Fruit fly (Drosophila melanogaster) whole organism, embryonic: ENCODE data around the gene Tm1.
A peak's percentile ranks its signal among the peaks of the same experiment; 100 is the strongest.

Experiments used
- Asciz ChIP-seq: fragments of 200-800 bp; sonication (Bioruptor generic); optimal IDR thresholded peaks from 2 replicates; lab custom pipeline; 2017; ENCODE audit warnings: missing biosample characterization, mild to moderate bottlenecking, missing genetic modification characterization, missing genetic modification reagents
- CG1233 ChIP-seq: fragments of 200-800 bp; sonication (Bioruptor generic); optimal IDR thresholded peaks from 4 replicates; lab custom pipeline; 2018; ENCODE audit warnings: missing biosample characterization, mild to moderate bottlenecking, missing genetic modification characterization
- CG12744 ChIP-seq: fragments of 200-800 bp; sonication (Bioruptor generic); optimal IDR thresholded peaks from 2 replicates; lab custom pipeline; 2016; ENCODE audit warnings: missing biosample characterization, missing genetic modification characterization
- CG12769 ChIP-seq: fragments of 200-800 bp; sonication (Bioruptor generic); optimal IDR thresholded peaks from 2 replicates; lab custom pipeline; 2019; ENCODE audit warnings: missing biosample characterization, mild to moderate bottlenecking, missing genetic modification characterization, moderate library complexity
- CG17912 ChIP-seq: fragments of 200-800 bp; sonication (Bioruptor generic); optimal IDR thresholded peaks from 2 replicates; lab custom pipeline; 2018; ENCODE audit warnings: missing biosample characterization, mild to moderate bottlenecking, missing genetic modification characterization
- CG1832 ChIP-seq: fragments of 200-800 bp; sonication (Bioruptor generic); optimal IDR thresholded peaks from 2 replicates; lab custom pipeline; 2017; ENCODE audit warnings: missing biosample characterization, mild to moderate bottlenecking, missing genetic modification characterization, inconsistent platforms
- CG31224 ChIP-seq: fragments of 200-800 bp; sonication (Bioruptor generic); IDR thresholded peaks from 2 replicates; pipeline ENCODE4 v1.3.6; 2022; ENCODE audit warnings: missing biosample characterization, missing genetic modification characterization
- CG6765 ChIP-seq: fragments of 200-800 bp; sonication (Bioruptor generic); optimal IDR thresholded peaks from 3 replicates; lab custom pipeline; 2017; ENCODE audit warnings: missing biosample characterization, mild to moderate bottlenecking, missing genetic modification characterization
- CG6791 ChIP-seq: fragments of 200-800 bp; sonication (Bioruptor generic); IDR thresholded peaks from 3 replicates; pipeline ENCODE4 v1.3.6; 2022; ENCODE audit warnings: missing biosample characterization, missing genetic modification characterization; ENCODE audit not compliant: partially characterized antibody
- CG9437 ChIP-seq: fragments of 200-800 bp; sonication (Bioruptor generic); optimal IDR thresholded peaks from 2 replicates; lab custom pipeline; 2018; ENCODE audit warnings: missing biosample characterization, mild to moderate bottlenecking, missing genetic modification characterization
- D19B ChIP-seq: fragments of 200-800 bp; sonication (Bioruptor generic); optimal IDR thresholded peaks from 2 replicates; lab custom pipeline; 2017; ENCODE audit warnings: missing biosample characterization, mild to moderate bottlenecking, missing genetic modification characterization
- Fer1 ChIP-seq: fragments of 200-800 bp; sonication (Bioruptor generic); optimal IDR thresholded peaks from 2 replicates; lab custom pipeline; 2017; ENCODE audit warnings: missing biosample characterization, mild to moderate bottlenecking, missing genetic modification characterization
- GATAe ChIP-seq: fragments of 200-800 bp; sonication (Bioruptor generic); conservative IDR thresholded peaks from 2 replicates; pipeline ENCODE4 v1.3.6; 2022; ENCODE audit warnings: missing biosample characterization, missing genetic modification characterization
- HmgD ChIP-seq: fragments of 200-800 bp; sonication (Bioruptor generic); optimal IDR thresholded peaks from 3 replicates; lab custom pipeline; 2016; ENCODE audit warnings: missing biosample characterization, missing genetic modification characterization
- Med ChIP-seq: fragments of 200-800 bp; sonication (Bioruptor generic); peaks from one replicate; lab custom pipeline; 2016; ENCODE audit warnings: missing biosample characterization, missing genetic modification characterization, mild to moderate bottlenecking, inconsistent platforms, moderate library complexity
- NC2α ChIP-seq: fragments of 200-800 bp; sonication (Bioruptor generic); optimal IDR thresholded peaks from 2 replicates; lab custom pipeline; 2016; ENCODE audit warnings: missing biosample characterization, missing genetic modification characterization
- Pdp1 ChIP-seq, 2 experiments: fragments of 200-800 bp; sonication (Bioruptor generic); optimal IDR thresholded peaks; 3 replicates each; lab custom pipeline; 2016; ENCODE audit warnings: missing biosample characterization in 2 of 2, missing genetic modification characterization in 2 of 2, mild to moderate bottlenecking in 1 of 2, moderate library complexity in 1 of 2
- Spps ChIP-seq: fragments of 200-800 bp; sonication (Bioruptor generic); optimal IDR thresholded peaks from 2 replicates; lab custom pipeline; 2018; ENCODE audit warnings: missing biosample characterization, mild to moderate bottlenecking, missing genetic modification characterization
- al ChIP-seq: fragments of 200-800 bp; sonication (Bioruptor generic); IDR thresholded peaks from 2 replicates; pipeline ENCODE4 v1.3.6; 2022; ENCODE audit warnings: missing biosample characterization, missing genetic modification characterization
- cwo ChIP-seq: fragments of 200-800 bp; sonication (Bioruptor generic); optimal IDR thresholded peaks from 3 replicates; lab custom pipeline; 2017; ENCODE audit warnings: missing biosample characterization, missing genetic modification characterization, mild to moderate bottlenecking, moderate library complexity, missing genetic modification reagents
- dimm ChIP-seq: fragments of 200-800 bp; sonication (Bioruptor generic); IDR thresholded peaks from 2 replicates; pipeline ENCODE4 v1.3.6; 2022; ENCODE audit warnings: missing biosample characterization, missing genetic modification characterization
- eve ChIP-seq, 2 experiments: fragments of >200 bp; optimal IDR thresholded peaks; 2 replicates each; lab custom pipeline; 2017; ENCODE audit warnings: missing biosample characterization in 2 of 2, missing genetic modification characterization in 2 of 2
- exex ChIP-seq: fragments of 200-800 bp; sonication (Bioruptor generic); optimal IDR thresholded peaks from 4 replicates; lab custom pipeline; 2018; ENCODE audit warnings: missing biosample characterization, mild to moderate bottlenecking, missing genetic modification characterization, moderate library complexity
- grn ChIP-seq: fragments of 200-800 bp; sonication (Bioruptor generic); optimal IDR thresholded peaks from 3 replicates; lab custom pipeline; 2017; ENCODE audit warnings: missing biosample characterization, missing genetic modification characterization
- her ChIP-seq: fragments of 200-800 bp; sonication (Bioruptor generic); optimal IDR thresholded peaks from 2 replicates; lab custom pipeline; 2016; ENCODE audit warnings: missing biosample characterization, missing genetic modification characterization
- insv ChIP-seq, 2 experiments: fragments of 200-800 bp; sonication (Bioruptor generic); optimal IDR thresholded peaks; 3 replicates each; lab custom pipeline; 2016 to 2018; ENCODE audit warnings: missing biosample characterization in 2 of 2, missing genetic modification characterization in 2 of 2
- kah ChIP-seq: fragments of 200-800 bp; sonication (Bioruptor generic); optimal IDR thresholded peaks from 2 replicates; lab custom pipeline; 2018; ENCODE audit warnings: missing biosample characterization, mild to moderate bottlenecking, missing genetic modification characterization
- klu ChIP-seq: fragments of 200-800 bp; sonication (Bioruptor generic); IDR thresholded peaks from 2 replicates; pipeline ENCODE4 v1.3.6; 2022; ENCODE audit warnings: missing biosample characterization, missing genetic modification characterization
- lilli ChIP-seq: fragments of 200-800 bp; sonication (Bioruptor generic); optimal IDR thresholded peaks from 3 replicates; lab custom pipeline; 2016; ENCODE audit warnings: missing biosample characterization, missing genetic modification characterization
- mirr ChIP-seq: fragments of 200-800 bp; sonication (Bioruptor generic); optimal IDR thresholded peaks from 3 replicates; lab custom pipeline; 2018; ENCODE audit warnings: missing biosample characterization, mild to moderate bottlenecking, missing genetic modification characterization
- nom ChIP-seq: fragments of 200-800 bp; sonication (Bioruptor generic); optimal IDR thresholded peaks from 2 replicates; lab custom pipeline; 2017; ENCODE audit warnings: missing biosample characterization, missing genetic modification characterization, mild to moderate bottlenecking, moderate library complexity, missing genetic modification reagents
- prd ChIP-seq, 3 experiments: fragments of >200 bp in 2 of 3; fragments of 200-800 bp in 1 of 3; sonication (Bioruptor generic) in 1 of 3; optimal IDR thresholded peaks in 2 of 3; IDR thresholded peaks in 1 of 3; 2 replicates in 2 of 3; 3 replicates in 1 of 3; pipeline versions ENCODE4 v1.3.6 to Lab custom; 2017 to 2022; ENCODE audit warnings: missing biosample characterization in 1 of 3, missing genetic modification characterization in 1 of 3
- scrt ChIP-seq: fragments of 200-800 bp; sonication (Bioruptor generic); optimal IDR thresholded peaks from 2 replicates; lab custom pipeline; 2018; ENCODE audit warnings: missing biosample characterization, mild to moderate bottlenecking, missing genetic modification characterization, moderate library complexity
- sens ChIP-seq: fragments of 200-800 bp; sonication (Bioruptor generic); peaks from one replicate; lab custom pipeline; 2016; ENCODE audit warnings: missing biosample characterization, missing genetic modification characterization
- slbo ChIP-seq: fragments of 200-800 bp; sonication (Bioruptor generic); IDR thresholded peaks from 2 replicates; pipeline ENCODE4 v1.3.6; 2022; ENCODE audit warnings: missing biosample characterization, missing genetic modification characterization
- sna ChIP-seq: fragments of 200-800 bp; sonication (Bioruptor generic); IDR thresholded peaks from 2 replicates; pipeline ENCODE4 v1.3.6; 2022; ENCODE audit warnings: missing biosample characterization, missing genetic modification characterization; ENCODE audit not compliant: partially characterized antibody
- sug ChIP-seq: fragments of 200-800 bp; optimal IDR thresholded peaks from 2 replicates; lab custom pipeline; 2019; ENCODE audit warnings: missing biosample characterization, mild to moderate bottlenecking, missing genetic modification characterization, moderate library complexity
- tio ChIP-seq: fragments of 200-800 bp; sonication (Bioruptor generic); optimal IDR thresholded peaks from 2 replicates; lab custom pipeline; 2017; ENCODE audit warnings: missing biosample characterization, missing genetic modification characterization, inconsistent platforms
- ttk ChIP-seq: fragments of 200-800 bp; sonication (Bioruptor generic); IDR thresholded peaks from 2 replicates; pipeline ENCODE4 v2.1.2; 2022; ENCODE audit warnings: missing biosample characterization, missing genetic modification characterization
- zen ChIP-seq: fragments of 200-800 bp; sonication (Bioruptor generic); optimal IDR thresholded peaks from 3 replicates; lab custom pipeline; 2018; ENCODE audit warnings: missing biosample characterization, mild to moderate bottlenecking, missing genetic modification characterization, moderate library complexity

Gene Tm1

dm6 chr3R:15289828-15290641 lies 12.0 kb downstream of the Tm1 start:
- TF ChIP-seq sna (GFP tag; lab: Robert Waterston, UW) (no peak), CG6765 (GFP tag; lab: Kevin White, UChicago) (peak; percentile 31), Pdp1 (GFP tag; optimal IDR thresholded peaks at IDR 0.05; lab: Kevin White, UChicago) (peak in 1 of 2 experiments; percentile 75), CG1233 (GFP tag; lab: Kevin White, UChicago) (no peak), GATAe (no peak), sug (tag; lab: Kevin White, UChicago) (peak; percentile 19), grn (GFP tag; lab: Kevin White, UChicago) (peak; percentile 14), Fer1 (GFP tag; lab: Kevin White, UChicago) (no peak), Med (peak; percentile 85), kah (peak; percentile 78), scrt (GFP tag; lab: Kevin White, UChicago) (peak; percentile 61), ttk (GFP tag; lab: Robert Waterston, UW) (no peak), D19B (GFP tag; lab: Kevin White, UChicago) (no peak), nom (GFP tag; lab: Kevin White, UChicago) (peak; percentile 12), slbo (no peak), Asciz (GFP tag; lab: Kevin White, UChicago) (no peak), tio (no peak), CG6791 (GFP tag; lab: Robert Waterston, UW) (no peak), al (no peak), dimm (no peak), NC2α (GFP tag; lab: Kevin White, UChicago) (no peak), CG12744 (GFP tag; lab: Kevin White, UChicago) (no peak), insv (GFP tag; optimal IDR thresholded peaks at IDR 0.05; lab: Kevin White, UChicago) (no peak), CG9437 (GFP tag; lab: Kevin White, UChicago) (peak; percentile 99), lilli (GFP tag; lab: Kevin White, UChicago) (peak; percentile 18), Spps (tag; lab: Kevin White, UChicago) (no peak), mirr (GFP tag; lab: Kevin White, UChicago) (no peak), cwo (GFP tag; lab: Kevin White, UChicago) (peak; percentile 25), klu (GFP tag; lab: Robert Waterston, UW) (no peak), sens (GFP tag; lab: Kevin White, UChicago) (peak; percentile 74), prd (optimal IDR thresholded peaks at IDR 0.05; lab: Kevin White, UChicago) (no peak), prd (GFP tag; IDR thresholded peaks at IDR 0.05; lab: Robert Waterston, UW) (no peak), CG12769 (tag; lab: Kevin White, UChicago) (peak; percentile 18), CG1832 (GFP tag; lab: Kevin White, UChicago) (peak; percentile 46), exex (tag; lab: Kevin White, UChicago) (no peak), CG31224 (no peak), her (no peak), zen (tag; lab: Kevin White, UChicago) (peak; percentile 58), CG17912 (peak; percentile 32), eve (GFP tag; optimal IDR thresholded peaks at IDR 0.05; lab: Kevin White, UChicago) (peak in 1 of 2 experiments; percentile 9), HmgD (GFP tag; lab: Kevin White, UChicago) (no peak)
- TF ChIP-seq, all 482 proteins: peak for 17
